Worm (Caenorhabditis elegans): ENCODE data around the gene clc-31.

Gene clc-31

DNA sequence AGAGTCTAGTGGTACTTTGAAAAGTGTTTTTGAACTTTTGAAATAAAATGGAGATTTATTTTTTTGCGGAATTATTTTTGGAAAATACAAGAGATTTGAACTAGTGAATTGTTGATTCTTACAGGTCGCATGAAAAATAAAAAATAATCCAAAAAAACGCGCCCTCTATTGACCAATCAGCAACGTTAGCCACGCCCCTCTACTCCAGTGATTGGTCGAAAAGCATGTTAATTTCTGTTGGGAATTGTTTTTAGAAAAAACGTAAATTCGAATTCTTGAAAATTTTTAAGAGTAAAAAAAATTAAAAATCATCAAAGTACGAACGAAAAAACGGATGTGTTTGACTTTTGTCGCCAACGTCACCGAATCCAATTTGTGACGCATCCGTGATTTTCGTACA lies 30.1 kb downstream of the clc-31 start:
- no peak for TF ChIP-seq W03F9.2 (tag; optimal IDR thresholded peaks at IDR 0.05)
- TF ChIP-seq dao-5 (tag; optimal IDR thresholded peaks at IDR 0.05), result no peak
- TF ChIP-seq him-1 (tag; optimal IDR thresholded peaks at IDR 0.05), result no peak

DNA sequence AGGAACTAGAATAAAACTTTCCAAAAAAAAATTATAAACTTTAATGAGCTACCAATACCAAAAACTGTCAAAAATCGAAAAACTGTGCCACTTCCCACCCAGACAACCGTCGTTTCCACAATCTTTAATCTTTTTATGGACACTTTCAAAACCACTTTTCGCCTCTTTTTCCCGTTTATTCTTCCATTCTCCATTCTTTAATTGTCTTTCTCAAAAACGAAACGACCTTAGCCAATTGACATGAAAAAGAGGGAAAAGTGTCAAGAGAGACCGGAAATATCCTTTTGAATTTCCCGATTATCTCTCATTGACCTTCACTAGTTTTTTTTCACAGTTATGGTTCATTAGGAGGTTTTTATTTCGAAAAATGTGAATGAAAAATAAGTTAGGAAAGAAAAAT lies 31.2 kb downstream of the clc-31 start:
- no peak for TF ChIP-seq dao-5 (tag; optimal IDR thresholded peaks at IDR 0.05)
- no peak for TF ChIP-seq him-1 (tag; optimal IDR thresholded peaks at IDR 0.05)
- TF ChIP-seq W03F9.2 (tag; optimal IDR thresholded peaks at IDR 0.05), result no peak

DNA sequence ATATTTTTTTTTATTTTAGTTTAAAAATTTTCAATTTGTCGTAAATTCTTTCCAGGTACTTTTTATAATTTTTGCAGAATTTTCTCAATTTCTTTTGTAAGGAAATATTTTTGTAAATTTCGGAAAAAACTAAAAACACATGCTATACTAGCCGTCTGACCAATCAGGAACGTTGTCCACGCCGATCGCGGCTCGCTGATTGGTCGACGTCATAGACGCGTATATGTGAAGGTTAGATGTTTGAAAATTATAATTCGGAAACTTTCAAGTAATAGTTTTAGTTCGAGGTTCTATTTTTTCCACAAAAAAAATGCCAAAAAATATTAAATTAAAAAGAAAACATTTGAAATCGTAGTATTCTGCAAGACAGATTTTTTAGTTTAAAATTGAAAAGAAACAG lies 31.9 kb downstream of the clc-31 start:
- TF ChIP-seq W03F9.2 (tag; optimal IDR thresholded peaks at IDR 0.05) (no peak), dao-5 (tag; optimal IDR thresholded peaks at IDR 0.05) (no peak), him-1 (tag; optimal IDR thresholded peaks at IDR 0.05) (no peak)

DNA sequence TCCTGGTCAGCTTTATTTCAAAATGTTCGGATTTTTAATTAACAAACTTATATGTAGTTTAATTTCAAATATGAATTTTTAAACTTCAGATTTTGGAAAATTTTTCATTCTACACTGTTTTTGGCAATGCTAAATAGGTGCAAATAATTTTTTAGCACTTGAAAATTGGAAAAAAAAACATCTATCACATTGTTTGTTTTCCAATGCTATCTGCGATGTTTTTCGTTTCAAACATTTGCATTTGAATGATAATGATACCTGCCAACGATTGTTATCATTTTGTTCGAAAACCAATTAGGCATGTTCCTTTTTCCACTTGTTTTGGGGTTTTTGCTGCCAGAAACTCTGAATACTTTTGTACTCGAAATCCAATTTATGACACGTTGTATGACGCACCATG lies 34.6 kb downstream of the clc-31 start, which contains the start of gene C03H5.4:
Gene C03H5.4, plus strand, starts transcription at position 301 of the 400 bp plus-strand sequence.
- TF ChIP-seq W03F9.2 (tag; optimal IDR thresholded peaks at IDR 0.05) (no peak), him-1 (tag; optimal IDR thresholded peaks at IDR 0.05) (no peak), dao-5 (tag; optimal IDR thresholded peaks at IDR 0.05) (no peak)

DNA sequence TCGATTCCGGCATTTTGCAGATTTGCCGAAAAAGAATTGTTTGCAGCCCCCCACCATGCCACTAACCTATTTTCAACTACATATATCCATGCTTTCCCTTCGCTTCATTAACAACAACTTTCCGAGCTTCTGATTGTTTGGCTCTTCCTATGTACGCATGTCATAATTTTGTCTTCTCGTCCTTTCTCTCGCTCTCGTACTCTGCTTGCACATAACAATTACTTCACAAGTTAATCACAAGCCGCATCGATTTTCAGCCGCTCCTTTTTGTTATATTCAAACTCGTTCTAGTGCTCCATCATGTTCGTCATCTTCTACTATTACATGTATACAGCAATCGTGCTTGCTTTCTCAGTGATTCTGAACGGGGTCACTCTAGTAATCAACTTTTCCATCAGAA lies 38.0 kb downstream of the clc-31 start, which contains the start of gene C03H5.9:
Gene C03H5.9, plus strand, starts transcription at position 301 of the 400 bp plus-strand sequence.
- TF ChIP-seq W03F9.2 (tag; optimal IDR thresholded peaks at IDR 0.05) (no peak), him-1 (tag; optimal IDR thresholded peaks at IDR 0.05) (no peak), dao-5 (tag; optimal IDR thresholded peaks at IDR 0.05) (no peak)

DNA sequence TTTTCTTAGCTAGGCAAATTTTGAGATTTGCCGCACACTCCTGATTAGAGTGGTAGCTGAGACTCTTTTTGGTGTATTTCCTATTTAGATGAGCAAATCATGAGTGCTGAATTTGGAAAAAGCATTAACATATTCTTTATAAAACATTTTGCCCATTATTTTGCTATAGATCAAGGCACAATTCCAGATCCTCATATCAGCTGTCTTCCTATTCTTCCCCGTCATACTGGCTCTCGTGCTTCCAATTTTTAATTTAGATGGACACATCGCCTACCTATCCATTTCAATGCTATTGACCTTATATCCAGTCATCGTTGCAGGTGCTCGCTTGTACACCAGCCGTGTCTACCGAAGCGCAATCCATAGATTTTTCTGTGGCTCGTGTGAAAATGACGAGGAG lies 39.6 kb downstream of the clc-31 start, which contains the start of gene C03H5.7:
Gene C03H5.7, plus strand, starts transcription at position 301 of the 400 bp plus-strand sequence.
- TF ChIP-seq W03F9.2 (tag; optimal IDR thresholded peaks at IDR 0.05), result no peak
- no peak for TF ChIP-seq him-1 (tag; optimal IDR thresholded peaks at IDR 0.05)
- TF ChIP-seq dao-5 (tag; optimal IDR thresholded peaks at IDR 0.05), result no peak

DNA sequence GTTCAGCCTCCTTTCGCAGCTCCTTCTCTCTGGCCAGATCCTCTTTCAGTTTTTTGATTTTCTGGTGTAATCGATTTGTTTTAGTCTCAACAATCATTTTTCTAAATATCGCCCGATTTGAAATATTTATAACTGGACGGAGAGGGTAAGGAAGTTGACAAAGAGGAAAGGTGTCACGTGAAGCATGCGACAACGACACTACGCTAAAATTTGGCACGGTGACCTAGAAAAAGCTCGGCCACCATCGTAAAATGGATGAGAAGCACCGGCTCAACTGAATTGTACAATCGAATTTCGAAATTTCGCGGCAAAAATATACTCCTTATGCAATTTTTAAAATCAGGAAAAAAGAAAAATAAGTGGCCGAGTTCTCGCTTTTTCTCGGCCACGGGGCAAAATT lies 44.9 kb downstream of the clc-31 start, which contains the start of gene C03H5.5:
Gene C03H5.5, minus strand, starts transcription at position 101 of the 400 bp plus-strand sequence.
- no peak for TF ChIP-seq W03F9.2 (tag; optimal IDR thresholded peaks at IDR 0.05)
- no peak for TF ChIP-seq dao-5 (tag; optimal IDR thresholded peaks at IDR 0.05)
- TF ChIP-seq him-1 (tag; optimal IDR thresholded peaks at IDR 0.05), result no peak

DNA sequence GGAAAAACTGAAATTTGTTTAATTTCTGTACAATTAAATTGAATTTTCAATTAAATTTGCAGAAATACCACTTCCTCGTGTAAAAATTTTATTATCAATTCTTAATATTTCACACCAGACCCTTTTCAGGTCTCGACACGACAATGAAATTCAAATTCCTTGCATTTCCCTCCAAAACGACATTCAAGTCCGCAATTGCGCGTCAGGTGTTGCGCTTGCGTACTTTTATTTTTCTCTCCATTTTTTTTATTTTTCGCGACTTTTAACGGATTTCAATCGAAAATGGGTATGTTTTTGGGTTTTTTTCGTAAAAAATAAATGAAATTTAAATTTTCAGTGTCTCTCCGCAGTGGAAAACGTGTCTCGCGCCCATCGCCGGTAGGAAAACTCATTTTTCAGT lies 45.6 kb downstream of the clc-31 start, which contains the start of gene C03H5.3:
Gene C03H5.3, plus strand, starts transcription at position 132 of the 400 bp plus-strand sequence.
- TF ChIP-seq dao-5 (tag; optimal IDR thresholded peaks at IDR 0.05) (no peak), him-1 (tag; optimal IDR thresholded peaks at IDR 0.05) (no peak), W03F9.2 (tag; optimal IDR thresholded peaks at IDR 0.05) (no peak)

DNA sequence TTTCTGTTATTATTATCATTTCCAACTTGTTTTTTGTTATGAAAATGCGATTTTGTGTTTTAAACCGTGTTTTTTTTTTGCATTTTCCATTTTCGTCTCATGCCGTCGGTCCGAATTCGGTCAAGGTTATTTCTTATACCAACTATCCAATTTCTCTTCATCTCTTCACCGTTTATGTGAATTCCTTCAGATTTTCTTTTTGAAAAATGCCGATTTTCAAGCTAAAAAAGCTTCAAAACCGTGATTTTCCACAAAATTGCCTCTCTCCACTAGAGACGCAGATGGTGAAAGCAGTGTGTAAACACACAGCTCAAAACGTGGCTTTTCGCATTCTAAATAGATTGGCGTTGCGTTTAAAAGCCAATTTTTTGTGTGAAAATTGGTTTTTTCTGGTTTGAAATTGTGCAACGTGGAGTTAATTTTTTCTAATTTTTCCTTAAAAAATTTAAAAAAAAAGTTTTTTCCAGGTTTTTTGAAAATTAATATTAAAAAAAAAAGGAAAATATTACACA lies 47.6 kb downstream of the clc-31 start:
- TF ChIP-seq dao-5 (tag; optimal IDR thresholded peaks at IDR 0.05), result no peak
- TF ChIP-seq W03F9.2 (tag; optimal IDR thresholded peaks at IDR 0.05), result no peak
- no peak for TF ChIP-seq him-1 (tag; optimal IDR thresholded peaks at IDR 0.05)

DNA sequence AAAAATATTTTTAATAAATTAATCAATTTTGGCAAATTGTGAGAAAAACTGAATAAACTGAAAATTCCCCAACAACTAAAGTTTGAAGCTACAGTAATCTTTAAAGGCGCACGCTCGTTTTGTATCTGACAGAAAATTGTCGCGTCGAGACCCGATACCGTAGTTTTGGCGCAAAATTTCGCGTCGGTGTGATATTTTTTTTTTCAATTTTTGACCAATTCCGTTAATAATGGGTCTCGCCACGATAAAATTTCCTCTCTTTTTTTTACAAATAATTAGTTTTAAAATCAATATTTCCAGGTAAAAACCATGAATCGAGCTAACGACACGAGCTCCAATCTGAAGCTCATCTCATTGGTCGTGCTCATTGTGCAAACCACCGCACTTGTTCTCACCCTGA lies 48.2 kb downstream of the clc-31 start, which contains the start of gene nstp-4:
Gene nstp-4, plus strand, starts transcription at position 301 of the 400 bp plus-strand sequence.
- TF ChIP-seq him-1 (tag; optimal IDR thresholded peaks at IDR 0.05) (no peak), W03F9.2 (tag; optimal IDR thresholded peaks at IDR 0.05) (no peak), dao-5 (tag; optimal IDR thresholded peaks at IDR 0.05) (no peak)
